Worm (Caenorhabditis elegans): Measurements from ENCODE around the gene Y119D3B.21.

DNA sequence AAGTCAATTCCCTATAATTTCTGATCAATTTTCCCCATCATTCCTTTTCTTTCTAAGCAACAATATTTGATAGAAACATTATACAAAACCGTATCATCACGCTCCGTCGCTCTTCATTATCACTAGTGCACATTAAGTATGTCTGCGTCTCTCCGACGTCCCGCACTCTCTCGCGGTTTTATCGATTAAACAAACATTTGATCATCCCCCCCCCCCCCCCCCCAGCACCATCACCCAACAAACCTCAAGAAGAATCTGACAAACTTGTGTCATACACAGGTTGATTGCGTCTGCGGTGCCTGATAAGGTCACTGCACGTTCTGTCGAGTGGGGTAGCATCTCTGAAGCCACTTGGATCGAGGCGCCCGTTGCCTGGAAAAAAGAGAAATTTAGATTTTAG is 5.2 kb downstream of the Y119D3B.21 start:
- TF ChIP-seq B0035.1 (tag; optimal IDR thresholded peaks at IDR 0.05) = no peak
- no peak for TF ChIP-seq aptf-2 (GFP tag; conservative IDR thresholded peaks at IDR 0.05)
- TF ChIP-seq ama-1 (optimal IDR thresholded peaks at IDR 0.05) = no peak
- TF ChIP-seq ama-1 (GFP tag; optimal IDR thresholded peaks at IDR 0.05) = no peak
- TF ChIP-seq madf-8 (GFP tag; conservative IDR thresholded peaks at IDR 0.05) = no peak
- no peak for TF ChIP-seq F39B2.1 (GFP tag; IDR thresholded peaks at IDR 0.05)
- no peak for TF ChIP-seq snpc-4 (GFP tag; optimal IDR thresholded peaks at IDR 0.05)
- TF ChIP-seq snpc-4 (tag; optimal IDR thresholded peaks at IDR 0.05) = no peak
- TF ChIP-seq B0261.1 (tag; optimal IDR thresholded peaks at IDR 0.05) = no peak
- no peak for TF ChIP-seq hmg-1.2 (GFP tag; IDR thresholded peaks at IDR 0.05)
- no peak for TF ChIP-seq let-526 (GFP tag; IDR thresholded peaks at IDR 0.05)
- TF ChIP-seq pha-4 (tag; optimal IDR thresholded peaks at IDR 0.05) = no peak
- TF ChIP-seq unc-62 (GFP tag; optimal IDR thresholded peaks at IDR 0.05) = no peak
- TF ChIP-seq F49E8.2 (tag; optimal IDR thresholded peaks at IDR 0.05; ENCODE audit: insufficient read depth) = no peak
- no peak for TF ChIP-seq F57C9.4 (tag; optimal IDR thresholded peaks at IDR 0.05)
- peak; percentile 57 for TF ChIP-seq ets-4 (GFP tag; optimal IDR thresholded peaks at IDR 0.05)

Data from whole organism, young adult.